Worm (Caenorhabditis elegans) whole organism, L4 larva: ENCODE data around the gene R10E11.6.

ENCODE experiments used
- dmd-9 ChIP-seq: fragments of 200-800 bp; sonication (Bioruptor generic); IDR thresholded peaks from 2 replicates; pipeline ENCODE4 v1.3.6; 2022; ENCODE audit warnings: missing genetic modification reagents, missing genetic modification characterization, missing compliant biosample characterization
- hmg-1.1 ChIP-seq: fragments of 200-800 bp; sonication (Bioruptor generic); IDR thresholded peaks from 2 replicates; pipeline ENCODE4 v1.3.6; 2022; ENCODE audit warnings: missing genetic modification reagents, missing genetic modification characterization, missing compliant biosample characterization
- mep-1 ChIP-seq: fragments of 150-350 bp; sonication (generic microtip); optimal IDR thresholded peaks from 3 replicates; lab custom pipeline; 2014; ENCODE audit warnings: missing biosample characterization, missing genetic modification characterization
- nhr-25 ChIP-seq: sonication (generic microtip); optimal IDR thresholded peaks from 2 replicates; lab custom pipeline; 2017; ENCODE audit warnings: missing genetic modification characterization, mild to moderate bottlenecking, missing compliant biosample characterization, antibody characterized with exemption, moderate library complexity, borderline replicate concordance; ENCODE audit not compliant: insufficient read depth
- unc-62 ChIP-seq, 3 experiments: fragments of 150-350 bp in 1 of 3; sonication (generic microtip); optimal IDR thresholded peaks in 2 of 3; peaks in 1 of 3; 1 replicate in 1 of 3; 2 replicates in 2 of 3; lab custom pipeline; 2014 to 2017; ENCODE audit warnings: missing biosample characterization in 3 of 3, missing genetic modification characterization in 3 of 3, missing genetic modification reagents in 3 of 3, missing genotype in 1 of 3
- zfp-3 ChIP-seq: fragments of 200-800 bp; sonication (Bioruptor generic); conservative IDR thresholded peaks from 2 replicates; pipeline ENCODE4 v1.3.6; 2022; ENCODE audit warnings: missing genetic modification reagents, missing genetic modification characterization, missing compliant biosample characterization

DNA sequence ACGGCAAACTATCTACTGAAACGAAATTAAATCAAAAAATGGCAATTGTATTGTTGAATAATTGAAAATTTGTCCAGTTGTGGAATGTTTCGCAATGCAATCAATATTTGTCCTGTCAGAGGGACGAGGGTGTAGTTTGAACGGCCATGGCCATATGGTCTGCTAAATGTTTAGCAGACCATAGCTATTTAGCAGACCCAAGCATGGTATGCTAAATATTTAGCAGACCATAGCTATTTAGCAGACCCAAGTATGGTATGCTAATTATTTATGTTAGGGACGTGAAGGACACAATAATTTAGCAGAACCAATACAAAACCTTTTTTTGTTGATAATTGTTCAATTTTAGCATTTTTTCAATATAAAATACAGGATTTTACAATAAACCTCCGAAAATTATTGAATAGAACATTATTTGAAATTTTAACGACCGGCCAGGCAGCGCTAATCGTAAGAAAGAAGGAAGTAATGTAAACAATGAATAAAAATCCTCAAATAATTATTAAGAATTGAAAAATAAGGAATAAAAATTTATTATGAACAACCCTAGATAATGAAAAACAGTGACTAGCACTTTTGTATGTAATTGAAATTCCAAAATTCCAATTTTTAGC, 22.3 kb downstream of the R10E11.6 start, which contains the start of gene riok-3:
- TF ChIP-seq hmg-1.1 (GFP tag; lab: Robert Waterston, UW) (no peak), mep-1 (tag; lab: Kevin White, UChicago) (peak; percentile 33), nhr-25 (tag; lab: Kevin White, UChicago) (no peak), unc-62 (GFP tag; optimal IDR thresholded peaks at IDR 0.05 in 1 of 2; lab: Kevin White, UChicago) (peak in 1 of 2 experiments; percentile 25), unc-62 (tag; optimal IDR thresholded peaks at IDR 0.05; lab: Kevin White, UChicago) (no peak), dmd-9 (no peak), zfp-3 (peak; percentile 77)
